Fruit fly (Drosophila melanogaster) whole organism, adult: ENCODE measurements around the gene CG14630.

Source experiments
- CG11617 ChIP-seq: fragments of 200-800 bp; sonication (Bioruptor generic); optimal IDR thresholded peaks from 2 replicates; lab custom pipeline; 2017; ENCODE audit warnings: mild to moderate bottlenecking, missing biosample characterization, missing genetic modification reagents, missing genetic modification characterization
- CG12768 ChIP-seq: fragments of 200-800 bp; sonication (Bioruptor generic); optimal IDR thresholded peaks from 2 replicates; lab custom pipeline; 2017; ENCODE audit warnings: missing biosample characterization, missing genetic modification characterization, mild to moderate bottlenecking, moderate library complexity, missing genetic modification reagents
- CG14711 ChIP-seq: fragments of 200-800 bp; sonication (Bioruptor generic); optimal IDR thresholded peaks from 2 replicates; lab custom pipeline; 2018; ENCODE audit warnings: missing biosample characterization, mild to moderate bottlenecking, missing genetic modification characterization, moderate library complexity
- CG1620 ChIP-seq: fragments of 200-800 bp; sonication (Bioruptor generic); optimal IDR thresholded peaks from 2 replicates; lab custom pipeline; 2016; ENCODE audit warnings: missing biosample characterization, missing genetic modification characterization
- CG33017 ChIP-seq: fragments of 200-800 bp; sonication (Bioruptor generic); optimal IDR thresholded peaks from 2 replicates; lab custom pipeline; 2018; ENCODE audit warnings: missing biosample characterization, mild to moderate bottlenecking, missing genetic modification characterization, moderate library complexity
- CG5204 ChIP-seq: fragments of 200-800 bp; sonication (Bioruptor generic); optimal IDR thresholded peaks from 2 replicates; lab custom pipeline; 2016; ENCODE audit warnings: missing biosample characterization, missing genetic modification characterization
- CG7045 ChIP-seq: fragments of 200-800 bp; sonication (Bioruptor generic); optimal IDR thresholded peaks from 2 replicates; lab custom pipeline; 2017; ENCODE audit warnings: missing biosample characterization, mild to moderate bottlenecking, missing genetic modification characterization
- CG7101 ChIP-seq: fragments of 200-800 bp; sonication (Bioruptor generic); optimal IDR thresholded peaks from 2 replicates; lab custom pipeline; 2018; ENCODE audit warnings: missing biosample characterization, mild to moderate bottlenecking, missing genetic modification characterization, moderate library complexity
- Clk ChIP-seq: fragments of 200-800 bp; sonication (Bioruptor generic); optimal IDR thresholded peaks from 2 replicates; lab custom pipeline; 2017; ENCODE audit warnings: missing biosample characterization, missing genetic modification characterization
- Crg-1 ChIP-seq: fragments of 200-800 bp; sonication (Bioruptor generic); optimal IDR thresholded peaks from 2 replicates; lab custom pipeline; 2016; ENCODE audit warnings: missing biosample characterization, missing genetic modification characterization
- Hr96 ChIP-seq: fragments of 200-800 bp; sonication (Bioruptor generic); optimal IDR thresholded peaks from 2 replicates; lab custom pipeline; 2016; ENCODE audit warnings: missing biosample characterization, missing genetic modification characterization
- Mnt ChIP-seq: fragments of 200-800 bp; sonication (Bioruptor generic); optimal IDR thresholded peaks from 2 replicates; lab custom pipeline; 2016; ENCODE audit warnings: missing biosample characterization, mild to moderate bottlenecking, missing genetic modification characterization
- bab1 ChIP-seq: fragments of 200-800 bp; sonication (Bioruptor generic); optimal IDR thresholded peaks from 3 replicates; lab custom pipeline; 2019; ENCODE audit warnings: missing biosample characterization, mild to moderate bottlenecking, missing genetic modification characterization, moderate library complexity
- cic ChIP-seq: fragments of 200-800 bp; sonication (Bioruptor generic); optimal IDR thresholded peaks from 2 replicates; lab custom pipeline; 2017; ENCODE audit warnings: missing biosample characterization, mild to moderate bottlenecking, missing genetic modification characterization, moderate library complexity
- cnc ChIP-seq, 2 experiments: fragments of >200 bp; optimal IDR thresholded peaks; 2 replicates each; lab custom pipeline; 2017
- kay ChIP-seq: fragments of 200-800 bp; sonication (Bioruptor generic); peaks from one replicate; lab custom pipeline; 2016; ENCODE audit warnings: missing biosample characterization, missing genetic modification characterization, borderline replicate concordance
- ovo ChIP-seq: fragments of 200-800 bp; sonication (Bioruptor generic); optimal IDR thresholded peaks from 2 replicates; lab custom pipeline; 2016; ENCODE audit warnings: missing biosample characterization, missing genetic modification characterization
- pad ChIP-seq: fragments of 200-800 bp; sonication (Bioruptor generic); optimal IDR thresholded peaks from 3 replicates; lab custom pipeline; 2017; ENCODE audit warnings: missing biosample characterization, missing genetic modification characterization, mild to moderate bottlenecking, moderate library complexity, missing genetic modification reagents
- tj ChIP-seq: fragments of 200-800 bp; sonication (Bioruptor generic); optimal IDR thresholded peaks from 3 replicates; lab custom pipeline; 2017; ENCODE audit warnings: missing biosample characterization, mild to moderate bottlenecking, missing genetic modification characterization, moderate library complexity
- toe ChIP-seq: fragments of 200-800 bp; sonication (Bioruptor generic); optimal IDR thresholded peaks from 2 replicates; lab custom pipeline; 2016; ENCODE audit warnings: missing biosample characterization, missing genetic modification characterization

The CG14630 gene

dm6 chrX:1047695-1048094 lies 16.4 kb downstream of the CG14630 start:
- no peak for TF ChIP-seq Mnt
- no peak for TF ChIP-seq CG7101 (tag; lab: Kevin White, UChicago)
- no peak for TF ChIP-seq pad (GFP tag; lab: Kevin White, UChicago)
- TF ChIP-seq tj: no peak
- TF ChIP-seq CG1620: no peak
- TF ChIP-seq Hr96 (GFP tag; lab: Kevin White, UChicago): no peak
- TF ChIP-seq CG33017: no peak
- TF ChIP-seq ovo (GFP tag; lab: Kevin White, UChicago): no peak
- TF ChIP-seq Crg-1 (GFP tag; lab: Kevin White, UChicago): no peak
- TF ChIP-seq kay (GFP tag; lab: Kevin White, UChicago): no peak
- TF ChIP-seq cnc (optimal IDR thresholded peaks at IDR 0.05; lab: Kevin White, UChicago): no peak
- TF ChIP-seq CG7045 (GFP tag; lab: Kevin White, UChicago): no peak

dm6 chrX:1050617-1051250 lies 19.4 kb downstream of the CG14630 start:
- no peak for TF ChIP-seq Clk
- TF ChIP-seq CG1620: no peak
- no peak for TF ChIP-seq CG7101 (tag; lab: Kevin White, UChicago)
- TF ChIP-seq pad (GFP tag; lab: Kevin White, UChicago): no peak
- no peak for TF ChIP-seq Mnt
- no peak for TF ChIP-seq ovo (GFP tag; lab: Kevin White, UChicago)
- TF ChIP-seq CG11617 (GFP tag; lab: Kevin White, UChicago): no peak
- no peak for TF ChIP-seq cnc (optimal IDR thresholded peaks at IDR 0.05; lab: Kevin White, UChicago)
- no peak for TF ChIP-seq toe (GFP tag; lab: Kevin White, UChicago)
- no peak for TF ChIP-seq CG12768 (GFP tag; lab: Kevin White, UChicago)
- no peak for TF ChIP-seq tj
- no peak for TF ChIP-seq CG7045 (GFP tag; lab: Kevin White, UChicago)
- TF ChIP-seq Hr96 (GFP tag; lab: Kevin White, UChicago): no peak
- TF ChIP-seq cic (GFP tag; lab: Kevin White, UChicago): no peak
- TF ChIP-seq CG5204 (GFP tag; lab: Kevin White, UChicago): no peak
- TF ChIP-seq bab1 (GFP tag; lab: Kevin White, UChicago): no peak
- TF ChIP-seq CG14711 (tag; lab: Kevin White, UChicago): no peak
- no peak for TF ChIP-seq CG33017
- no peak for TF ChIP-seq kay (GFP tag; lab: Kevin White, UChicago)
- TF ChIP-seq Crg-1 (GFP tag; lab: Kevin White, UChicago): no peak

- TF ChIP-seq CG7101 (tag; lab: Kevin White, UChicago) (peak; percentile 14), tj (no peak), toe (GFP tag; lab: Kevin White, UChicago) (no peak), CG33017 (no peak), Mnt (peak; percentile 29), CG14711 (tag; lab: Kevin White, UChicago) (no peak), cic (GFP tag; lab: Kevin White, UChicago) (peak; percentile 40)
Measured at dm6 chrX:1051251-1051629, 19.9 kb downstream of the CG14630 start, which contains the start of gene CG14629. Gene CG14629 (plus strand): TSS chrX:1051525.

- TF ChIP-seq CG7045 (GFP tag; lab: Kevin White, UChicago) (no peak), CG5204 (GFP tag; lab: Kevin White, UChicago) (no peak), CG33017 (peak; percentile 25), cic (GFP tag; lab: Kevin White, UChicago) (no peak), Hr96 (GFP tag; lab: Kevin White, UChicago) (no peak), Crg-1 (GFP tag; lab: Kevin White, UChicago) (no peak), tj (peak; percentile 13), CG7101 (tag; lab: Kevin White, UChicago) (peak; percentile 37), CG14711 (tag; lab: Kevin White, UChicago) (peak; percentile 0), Mnt (no peak), CG11617 (GFP tag; lab: Kevin White, UChicago) (peak; percentile 23), pad (GFP tag; lab: Kevin White, UChicago) (no peak), ovo (GFP tag; lab: Kevin White, UChicago) (no peak)
Measured at dm6 chrX:1052684-1053389, 21.5 kb downstream of the CG14630 start.

- peak; percentile 92 for TF ChIP-seq tj
- TF ChIP-seq CG5204 (GFP tag; lab: Kevin White, UChicago): no peak
Measured at dm6 chrX:1056338-1056737, 25.0 kb downstream of the CG14630 start.

dm6 chrX:1063143-1063542 lies 31.8 kb downstream of the CG14630 start:
- no peak for TF ChIP-seq cic (GFP tag; lab: Kevin White, UChicago)
- TF ChIP-seq kay (GFP tag; lab: Kevin White, UChicago): peak; percentile 4

dm6 chrX:1080715-1081114 lies 49.4 kb downstream of the CG14630 start:
- no peak for TF ChIP-seq Crg-1 (GFP tag; lab: Kevin White, UChicago)
- no peak for TF ChIP-seq Clk
- TF ChIP-seq bab1 (GFP tag; lab: Kevin White, UChicago): no peak
- TF ChIP-seq CG33017: no peak
- TF ChIP-seq ovo (GFP tag; lab: Kevin White, UChicago): no peak
- TF ChIP-seq CG7101 (tag; lab: Kevin White, UChicago): no peak
- TF ChIP-seq cnc (optimal IDR thresholded peaks at IDR 0.05; lab: Kevin White, UChicago): no peak
- no peak for TF ChIP-seq CG12768 (GFP tag; lab: Kevin White, UChicago)
- no peak for TF ChIP-seq tj
- no peak for TF ChIP-seq CG11617 (GFP tag; lab: Kevin White, UChicago)
- no peak for TF ChIP-seq CG5204 (GFP tag; lab: Kevin White, UChicago)
- TF ChIP-seq CG14711 (tag; lab: Kevin White, UChicago): no peak
- no peak for TF ChIP-seq CG1620
- no peak for TF ChIP-seq pad (GFP tag; lab: Kevin White, UChicago)
